Fruit fly (Drosophila melanogaster) whole organism, embryonic: ENCODE data around the gene CG13144.

Experiments used
- Bgb ChIP-seq: fragments of 200-800 bp; sonication (Bioruptor generic); IDR thresholded peaks from 2 replicates; pipeline ENCODE4 v1.3.6; 2022; ENCODE audit warnings: missing biosample characterization, missing genetic modification characterization; ENCODE audit not compliant: partially characterized antibody
- CG11398 ChIP-seq: fragments of 200-800 bp; sonication (Bioruptor generic); optimal IDR thresholded peaks from 2 replicates; lab custom pipeline; 2016; ENCODE audit warnings: missing biosample characterization, missing genetic modification characterization
- CG12236 ChIP-seq: fragments of 200-800 bp; sonication (Bioruptor generic); optimal IDR thresholded peaks from 2 replicates; lab custom pipeline; 2016; ENCODE audit warnings: missing biosample characterization, missing genetic modification characterization
- CG14441 ChIP-seq: fragments of 200-800 bp; sonication (Bioruptor generic); IDR thresholded peaks from 2 replicates; pipeline ENCODE4 v1.3.6; 2022; ENCODE audit warnings: missing biosample characterization, missing genetic modification characterization
- CG17568 ChIP-seq: fragments of 200-800 bp; sonication (Bioruptor generic); optimal IDR thresholded peaks from 2 replicates; lab custom pipeline; 2018; ENCODE audit warnings: missing biosample characterization, mild to moderate bottlenecking, missing genetic modification characterization, moderate library complexity
- CG17802 ChIP-seq: fragments of 200-800 bp; sonication (Bioruptor generic); optimal IDR thresholded peaks from 2 replicates; lab custom pipeline; 2018; ENCODE audit warnings: missing biosample characterization, mild to moderate bottlenecking, missing genetic modification characterization, moderate library complexity
- CG17912 ChIP-seq: fragments of 200-800 bp; sonication (Bioruptor generic); optimal IDR thresholded peaks from 2 replicates; lab custom pipeline; 2018; ENCODE audit warnings: missing biosample characterization, mild to moderate bottlenecking, missing genetic modification characterization
- CG1832 ChIP-seq: fragments of 200-800 bp; sonication (Bioruptor generic); optimal IDR thresholded peaks from 2 replicates; lab custom pipeline; 2017; ENCODE audit warnings: missing biosample characterization, mild to moderate bottlenecking, missing genetic modification characterization, inconsistent platforms
- CG30431 ChIP-seq: fragments of 200-800 bp; sonication (Bioruptor generic); optimal IDR thresholded peaks from 2 replicates; lab custom pipeline; 2017; ENCODE audit warnings: missing biosample characterization, missing genetic modification characterization
- CG3281 ChIP-seq: fragments of 200-800 bp; sonication (Bioruptor generic); optimal IDR thresholded peaks from 3 replicates; lab custom pipeline; 2017; ENCODE audit warnings: missing biosample characterization, mild to moderate bottlenecking, missing genetic modification characterization
- CG42726 ChIP-seq: fragments of 200-800 bp; sonication (Bioruptor generic); IDR thresholded peaks from 2 replicates; pipeline ENCODE4 v1.3.6; 2022; ENCODE audit warnings: missing biosample characterization, missing genetic modification characterization; ENCODE audit not compliant: partially characterized antibody
- CG6175 ChIP-seq: fragments of 200-800 bp; sonication (Bioruptor generic); IDR thresholded peaks from 3 replicates; pipeline ENCODE4 v1.3.6; 2022; ENCODE audit warnings: missing biosample characterization, missing genetic modification characterization
- CG6791 ChIP-seq: fragments of 200-800 bp; sonication (Bioruptor generic); IDR thresholded peaks from 3 replicates; pipeline ENCODE4 v1.3.6; 2022; ENCODE audit warnings: missing biosample characterization, missing genetic modification characterization; ENCODE audit not compliant: partially characterized antibody
- CG7556 ChIP-seq: fragments of 200-800 bp; sonication (Bioruptor generic); optimal IDR thresholded peaks from 2 replicates; lab custom pipeline; 2017; ENCODE audit warnings: missing biosample characterization, mild to moderate bottlenecking, missing genetic modification characterization
- CG8765 ChIP-seq: fragments of 200-800 bp; sonication (Bioruptor generic); IDR thresholded peaks from 2 replicates; pipeline ENCODE4 v1.3.6; 2022; ENCODE audit warnings: missing biosample characterization, missing genetic modification characterization
- CHES-1-like ChIP-seq: fragments of 200-800 bp; sonication (Bioruptor generic); optimal IDR thresholded peaks from 2 replicates; lab custom pipeline; 2016; ENCODE audit warnings: missing biosample characterization, missing genetic modification characterization
- CrebB ChIP-seq: fragments of 200-800 bp; sonication (Bioruptor generic); optimal IDR thresholded peaks from 3 replicates; lab custom pipeline; 2018; ENCODE audit warnings: missing biosample characterization, mild to moderate bottlenecking, missing genetic modification characterization
- D ChIP-seq, 2 experiments: fragments of 200-800 bp in 1 of 2; fragments of >200 bp in 1 of 2; sonication (Bioruptor generic) in 1 of 2; optimal IDR thresholded peaks; 2 replicates in 1 of 2; 3 replicates in 1 of 2; lab custom pipeline; 2017; ENCODE audit warnings: mild to moderate bottlenecking in 1 of 2, missing biosample characterization in 1 of 2, missing genetic modification characterization in 1 of 2, missing genetic modification reagents in 1 of 2
- E2f1 ChIP-seq: fragments of 200-800 bp; sonication (Bioruptor generic); IDR thresholded peaks from 2 replicates; pipeline ENCODE4 v1.3.6; 2022; ENCODE audit warnings: missing biosample characterization, missing genetic modification characterization
- E2f2 ChIP-seq: fragments of 200-800 bp; sonication (Bioruptor generic); IDR thresholded peaks from 2 replicates; pipeline ENCODE4 v1.3.6; 2022; ENCODE audit warnings: missing biosample characterization, missing genetic modification characterization
- Elba2 ChIP-seq: fragments of 200-800 bp; sonication (Bioruptor generic); optimal IDR thresholded peaks from 3 replicates; lab custom pipeline; 2016; ENCODE audit warnings: missing biosample characterization, missing genetic modification characterization
- H2.0 ChIP-seq: fragments of 200-800 bp; sonication (Bioruptor generic); IDR thresholded peaks from 2 replicates; pipeline ENCODE4 v1.3.6; 2022; ENCODE audit warnings: missing biosample characterization, missing genetic modification characterization
- HLH3B ChIP-seq: fragments of 200-800 bp; sonication (Bioruptor generic); IDR thresholded peaks from 2 replicates; pipeline ENCODE4 v1.3.6; 2022; ENCODE audit warnings: missing biosample characterization, missing genetic modification characterization
- HmgD ChIP-seq: fragments of 200-800 bp; sonication (Bioruptor generic); optimal IDR thresholded peaks from 3 replicates; lab custom pipeline; 2016; ENCODE audit warnings: missing biosample characterization, missing genetic modification characterization
- NFAT ChIP-seq: fragments of 200-800 bp; sonication (Bioruptor generic); IDR thresholded peaks from 2 replicates; pipeline ENCODE4 v1.3.6; 2022; ENCODE audit warnings: missing biosample characterization, missing genetic modification characterization
- PHDP ChIP-seq: fragments of 200-800 bp; sonication (Bioruptor generic); optimal IDR thresholded peaks from 3 replicates; lab custom pipeline; 2018; ENCODE audit warnings: missing biosample characterization, mild to moderate bottlenecking, missing genetic modification characterization, moderate library complexity
- Pdp1 ChIP-seq, 2 experiments: fragments of 200-800 bp; sonication (Bioruptor generic); optimal IDR thresholded peaks; 3 replicates each; lab custom pipeline; 2016; ENCODE audit warnings: missing biosample characterization in 2 of 2, missing genetic modification characterization in 2 of 2, mild to moderate bottlenecking in 1 of 2, moderate library complexity in 1 of 2
- Ptx1 ChIP-seq: fragments of 200-800 bp; sonication (Bioruptor generic); IDR thresholded peaks from 2 replicates; pipeline ENCODE4 v1.3.6; 2022; ENCODE audit warnings: missing biosample characterization, missing genetic modification characterization
- Scr ChIP-seq: fragments of 200-800 bp; sonication (Bioruptor generic); IDR thresholded peaks from 2 replicates; pipeline ENCODE4 v1.3.6; 2022; ENCODE audit warnings: missing biosample characterization, missing genetic modification characterization; ENCODE audit not compliant: partially characterized antibody
- Sry-β ChIP-seq: fragments of 200-800 bp; sonication (Bioruptor generic); optimal IDR thresholded peaks from 2 replicates; lab custom pipeline; 2018; ENCODE audit warnings: missing biosample characterization, mild to moderate bottlenecking, missing genetic modification characterization, moderate library complexity
- aop ChIP-seq: fragments of 200-800 bp; sonication (Bioruptor generic); IDR thresholded peaks from 2 replicates; pipeline ENCODE4 v1.3.6; 2022; ENCODE audit warnings: missing biosample characterization, missing genetic modification characterization
- ap ChIP-seq: fragments of 200-800 bp; sonication (Bioruptor generic); IDR thresholded peaks from 2 replicates; pipeline ENCODE4 v1.3.6; 2022; ENCODE audit warnings: missing biosample characterization, missing genetic modification characterization
- bsh ChIP-seq, 2 experiments: fragments of 200-800 bp; sonication (Bioruptor generic); optimal IDR thresholded peaks; 2 replicates each; lab custom pipeline; 2017 to 2018; ENCODE audit warnings: mild to moderate bottlenecking in 2 of 2, missing biosample characterization in 2 of 2, missing genetic modification characterization in 2 of 2, moderate library complexity in 1 of 2
- cad ChIP-seq: fragments of >200 bp; optimal IDR thresholded peaks from 2 replicates; lab custom pipeline; 2017; ENCODE audit warnings: missing biosample characterization, missing genetic modification characterization
- caup ChIP-seq: fragments of 200-800 bp; sonication (Bioruptor generic); optimal IDR thresholded peaks from 3 replicates; lab custom pipeline; 2017; ENCODE audit warnings: missing biosample characterization, mild to moderate bottlenecking, missing genetic modification characterization, moderate library complexity; ENCODE audit not compliant: severe bottlenecking
- cg ChIP-seq: fragments of 200-800 bp; sonication (Bioruptor generic); optimal IDR thresholded peaks from 3 replicates; lab custom pipeline; 2019; ENCODE audit warnings: missing biosample characterization, mild to moderate bottlenecking, missing genetic modification characterization, moderate library complexity
- cwo ChIP-seq: fragments of 200-800 bp; sonication (Bioruptor generic); optimal IDR thresholded peaks from 3 replicates; lab custom pipeline; 2017; ENCODE audit warnings: missing biosample characterization, missing genetic modification characterization, mild to moderate bottlenecking, moderate library complexity, missing genetic modification reagents
- dm ChIP-seq: fragments of 200-800 bp; sonication (Bioruptor generic); optimal IDR thresholded peaks from 3 replicates; lab custom pipeline; 2016; ENCODE audit warnings: missing biosample characterization, missing genetic modification characterization
- esg ChIP-seq: fragments of 200-800 bp; sonication (Bioruptor generic); conservative IDR thresholded peaks from 2 replicates; pipeline ENCODE4 v1.3.6; 2022; ENCODE audit warnings: missing biosample characterization, missing genetic modification characterization
- insv ChIP-seq, 2 experiments: fragments of 200-800 bp; sonication (Bioruptor generic); optimal IDR thresholded peaks; 3 replicates each; lab custom pipeline; 2016 to 2018; ENCODE audit warnings: missing biosample characterization in 2 of 2, missing genetic modification characterization in 2 of 2
- jing ChIP-seq: fragments of 200-800 bp; sonication (Bioruptor generic); optimal IDR thresholded peaks from 2 replicates; lab custom pipeline; 2018; ENCODE audit warnings: missing biosample characterization, mild to moderate bottlenecking, missing genetic modification characterization
- kah ChIP-seq: fragments of 200-800 bp; sonication (Bioruptor generic); optimal IDR thresholded peaks from 2 replicates; lab custom pipeline; 2018; ENCODE audit warnings: missing biosample characterization, mild to moderate bottlenecking, missing genetic modification characterization
- knrl ChIP-seq: fragments of 200-800 bp; sonication (Bioruptor generic); IDR thresholded peaks from 3 replicates; pipeline ENCODE4 v1.3.6; 2022; ENCODE audit warnings: missing biosample characterization, missing genetic modification characterization; ENCODE audit not compliant: partially characterized antibody
- nerfin-2 ChIP-seq: fragments of 200-800 bp; sonication (Bioruptor generic); IDR thresholded peaks from 2 replicates; pipeline ENCODE4 v1.3.6; 2022; ENCODE audit warnings: missing biosample characterization, missing genetic modification characterization; ENCODE audit not compliant: partially characterized antibody
- pan ChIP-seq, 4 experiments: fragments of >200 bp in 3 of 4; fragments of 200-800 bp in 1 of 4; sonication (Bioruptor generic) in 1 of 4; optimal IDR thresholded peaks in 3 of 4; IDR thresholded peaks in 1 of 4; 2 replicates each; pipeline versions ENCODE4 v1.3.6 to Lab custom; 2017 to 2022; ENCODE audit warnings: missing biosample characterization in 2 of 4, missing genetic modification characterization in 2 of 4, mixed read lengths in 1 of 4
- pita ChIP-seq: fragments of 200-800 bp; sonication (Bioruptor generic); optimal IDR thresholded peaks from 2 replicates; lab custom pipeline; 2017; ENCODE audit warnings: missing biosample characterization, mild to moderate bottlenecking, missing genetic modification characterization
- sug ChIP-seq: fragments of 200-800 bp; optimal IDR thresholded peaks from 2 replicates; lab custom pipeline; 2019; ENCODE audit warnings: missing biosample characterization, mild to moderate bottlenecking, missing genetic modification characterization, moderate library complexity
- tin ChIP-seq: fragments of 200-800 bp; sonication (Bioruptor generic); optimal IDR thresholded peaks from 3 replicates; lab custom pipeline; 2016; ENCODE audit warnings: missing biosample characterization, missing genetic modification characterization
- toy ChIP-seq: fragments of 200-800 bp; sonication (Bioruptor generic); IDR thresholded peaks from 2 replicates; pipeline ENCODE4 v1.3.6; 2022; ENCODE audit warnings: missing biosample characterization, missing genetic modification characterization

The CG13144 gene

DNA sequence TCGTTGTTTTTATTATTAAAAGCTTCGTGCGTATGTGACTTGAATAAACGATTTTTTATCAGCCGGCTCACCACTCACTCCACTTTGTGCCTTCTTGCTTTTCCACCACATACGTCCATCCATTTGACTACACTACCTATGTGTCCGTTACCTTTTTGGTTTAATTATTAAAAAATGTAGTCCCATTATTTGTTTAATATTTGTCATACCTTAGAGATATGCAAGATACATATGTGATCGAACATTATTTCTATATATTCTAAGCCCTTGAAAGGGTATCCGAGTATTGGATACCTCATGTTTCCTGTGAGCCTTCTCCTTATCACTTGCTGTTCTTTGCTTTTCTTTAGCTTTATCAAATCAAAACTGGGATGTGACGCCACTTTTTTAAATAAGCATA is 28.0 kb upstream of the CG13144 start (continued):
- TF ChIP-seq knrl (GFP tag; lab: Robert Waterston, UW) (no peak), sug (tag; lab: Kevin White, UChicago) (peak; percentile 30), cg (GFP tag; lab: Kevin White, UChicago) (no peak), HLH3B (GFP tag; lab: Robert Waterston, UW) (peak; percentile 71), nerfin-2 (no peak), D (optimal IDR thresholded peaks at IDR 0.05; lab: Kevin White, UChicago) (no peak), D (GFP tag; optimal IDR thresholded peaks at IDR 0.05; lab: Kevin White, UChicago) (peak; percentile 10), CG3281 (peak; percentile 66), PHDP (tag; lab: Kevin White, UChicago) (peak; percentile 57), tin (GFP tag; lab: Kevin White, UChicago) (no peak), CG14441 (GFP tag; lab: Robert Waterston, UW) (peak; percentile 79), insv (GFP tag; optimal IDR thresholded peaks at IDR 0.05; lab: Kevin White, UChicago) (no peak), Scr (GFP tag; lab: Robert Waterston, UW) (no peak), caup (GFP tag; lab: Kevin White, UChicago) (peak; percentile 61), esg (GFP tag; lab: Robert Waterston, UW) (peak; percentile 71), CG17802 (tag; lab: Kevin White, UChicago) (no peak), CG12236 (GFP tag; lab: Kevin White, UChicago) (no peak), aop (GFP tag; lab: Robert Waterston, UW) (no peak), CG1832 (no peak), CG17912 (GFP tag; lab: Kevin White, UChicago) (no peak), jing (GFP tag; lab: Kevin White, UChicago) (no peak), toy (GFP tag; lab: Robert Waterston, UW) (no peak), Ptx1 (GFP tag; lab: Robert Waterston, UW) (peak; percentile 80), CG30431 (no peak), H2.0 (GFP tag; lab: Robert Waterston, UW) (peak; percentile 53; the same call in 1 of the 2 replicates), cad (GFP tag; lab: Kevin White, UChicago) (no peak), CG7556 (GFP tag; lab: Kevin White, UChicago) (peak; percentile 72), Elba2 (GFP tag; lab: Kevin White, UChicago) (no peak), CG6175 (GFP tag; lab: Robert Waterston, UW) (no peak), HmgD (GFP tag; lab: Kevin White, UChicago) (no peak), CG17568 (peak; percentile 36), Sry-β (GFP tag; lab: Kevin White, UChicago) (no peak), CG42726 (GFP tag; lab: Robert Waterston, UW) (no peak), CG8765 (GFP tag; lab: Robert Waterston, UW) (no peak), dm (GFP tag; lab: Kevin White, UChicago) (no peak), pan (optimal IDR thresholded peaks at IDR 0.05; lab: Kevin White, UChicago) (no peak), pan (GFP tag; optimal IDR thresholded peaks at IDR 0.05 in 1 of 2, IDR thresholded peaks at IDR 0.05 in 1 of 2) (peak in 1 of 2 experiments; percentile 70), ap (GFP tag; lab: Robert Waterston, UW) (no peak), E2f1 (GFP tag; lab: Robert Waterston, UW) (peak; percentile 46), E2f2 (peak; percentile 45; the same call in 1 of the 2 replicates), Pdp1 (GFP tag; optimal IDR thresholded peaks at IDR 0.05; lab: Kevin White, UChicago) (peak; percentile 21 to 37), NFAT (no peak), Bgb (GFP tag; lab: Robert Waterston, UW) (no peak), CHES-1-like (GFP tag; lab: Kevin White, UChicago) (peak; percentile 23), CG11398 (GFP tag; lab: Kevin White, UChicago) (no peak), CrebB (tag; lab: Kevin White, UChicago) (peak; percentile 8), pita (GFP tag; lab: Kevin White, UChicago) (no peak), bsh (GFP tag; optimal IDR thresholded peaks at IDR 0.05; lab: Kevin White, UChicago) (peak in 1 of 2 experiments; percentile 52), CG6791 (no peak), kah (GFP tag; lab: Kevin White, UChicago) (peak; percentile 14), cwo (GFP tag; lab: Kevin White, UChicago) (peak; percentile 64)
